Worm (Caenorhabditis elegans) whole organism, L4/young adult: Measurements from ENCODE around the gene B0454.8.

ENCODE experiments used
- W03F9.2 ChIP-seq: fragments of 150-350 bp; optimal IDR thresholded peaks from 2 replicates; lab custom pipeline; 2014; ENCODE audit warnings: missing biosample characterization, missing genetic modification characterization
- dao-5 ChIP-seq: sonication (generic microtip); optimal IDR thresholded peaks from 2 replicates; lab custom pipeline; 2016; ENCODE audit warnings: missing genotype, missing genetic modification characterization, moderate library complexity, missing compliant biosample characterization
- him-1 ChIP-seq: sonication (generic microtip); optimal IDR thresholded peaks from 2 replicates; lab custom pipeline; 2016; ENCODE audit warnings: missing genotype, missing genetic modification reagents, missing genetic modification characterization, missing compliant biosample characterization

- no peak for TF ChIP-seq him-1 (tag; lab: Kevin White, UChicago)
- TF ChIP-seq dao-5 (tag; lab: Kevin White, UChicago) = no peak
- TF ChIP-seq W03F9.2 = no peak
These were observed 18.6 kb downstream of the B0454.8 start for ce11 chrII:3024655-3025054.
